Worm (Caenorhabditis elegans): ENCODE data around the gene cap-1.

DNA sequence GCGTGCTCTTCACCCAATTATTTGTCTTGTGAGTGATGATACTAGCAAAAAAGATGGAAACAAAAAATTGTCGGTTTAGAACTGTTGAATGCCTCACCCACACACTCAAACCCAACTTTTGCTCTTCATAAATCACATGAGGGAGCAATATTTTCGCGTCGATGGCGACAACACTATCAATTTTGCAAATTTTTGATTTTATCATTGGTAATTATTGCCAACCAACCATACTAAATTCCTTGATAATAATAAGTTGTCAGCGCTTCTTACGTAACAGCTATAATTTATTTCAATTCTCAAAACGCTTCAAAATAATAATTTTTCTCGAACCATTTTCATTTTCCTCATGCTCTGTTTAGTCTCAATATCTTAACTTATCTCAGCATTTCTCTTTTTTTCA is 17.3 kb downstream of the cap-1 start:
- no peak for TF ChIP-seq sea-1 (GFP tag; conservative IDR thresholded peaks at IDR 0.05)
- TF ChIP-seq F13C5.2 (tag; optimal IDR thresholded peaks at IDR 0.05), result no peak
- no peak for TF ChIP-seq ets-7 (tag; optimal IDR thresholded peaks at IDR 0.05)
- TF ChIP-seq ama-1 (optimal IDR thresholded peaks at IDR 0.05), result no peak
- TF ChIP-seq pes-1 (GFP tag; IDR thresholded peaks at IDR 0.05), result no peak
- TF ChIP-seq aly-1 (tag; optimal IDR thresholded peaks at IDR 0.05), result no peak
- TF ChIP-seq tbx-37 (GFP tag; conservative IDR thresholded peaks at IDR 0.05), result no peak
- TF ChIP-seq ceh-13 (GFP tag; optimal IDR thresholded peaks at IDR 0.05), result no peak
